Worm (Caenorhabditis elegans) whole organism, early embryonic: ENCODE results near the gene mca-2.
A peak's percentile ranks its signal among the peaks of the same experiment; 100 is the strongest.
"Not testable (repeated sequence)": the region's sequence is repeated elsewhere in the genome, so short reads cannot be mapped to it uniquely, and the experiment has no call there.

Experiments used
- B0310.2 ChIP-seq: sonication (generic microtip); optimal IDR thresholded peaks from 2 replicates; lab custom pipeline; 2016; ENCODE audit warnings: mild to moderate bottlenecking, missing genetic modification characterization, missing compliant biosample characterization
- F13C5.2 ChIP-seq: sonication (generic microtip); optimal IDR thresholded peaks from 2 replicates; lab custom pipeline; 2017; ENCODE audit warnings: mild to moderate bottlenecking, missing genetic modification characterization, inconsistent platforms, missing compliant biosample characterization
- aly-1 ChIP-seq: sonication (generic microtip); optimal IDR thresholded peaks from 2 replicates; lab custom pipeline; 2016; ENCODE audit warnings: missing genetic modification characterization, missing compliant biosample characterization
- ama-1 ChIP-seq: fragments of 150-350 bp; optimal IDR thresholded peaks from 2 replicates; lab custom pipeline; 2014
- ceh-13 ChIP-seq: fragments of 200-800 bp; sonication (Bioruptor generic); optimal IDR thresholded peaks from 2 replicates; lab custom pipeline; 2018; ENCODE audit warnings: mild to moderate bottlenecking, missing genetic modification characterization, missing compliant biosample characterization
- ceh-36 ChIP-seq: sonication (generic microtip); optimal IDR thresholded peaks from 2 replicates; lab custom pipeline; 2016; ENCODE audit warnings: missing genetic modification characterization, inconsistent platforms, missing compliant biosample characterization
- ets-7 ChIP-seq: sonication (generic microtip); optimal IDR thresholded peaks from 2 replicates; lab custom pipeline; 2016; ENCODE audit warnings: missing genotype, missing genetic modification characterization, missing compliant biosample characterization
- flt-1 ChIP-seq: fragments of 200-800 bp; sonication (Bioruptor generic); IDR thresholded peaks from 2 replicates; pipeline ENCODE4 v1.3.6; 2022; ENCODE audit warnings: missing genetic modification characterization, missing compliant biosample characterization
- hmbx-1 ChIP-seq: sonication (generic microtip); optimal IDR thresholded peaks from 2 replicates; lab custom pipeline; 2016; ENCODE audit warnings: mild to moderate bottlenecking, missing genetic modification characterization, missing compliant biosample characterization
- hmg-4 ChIP-seq: fragments of 200-800 bp; sonication (Bioruptor generic); optimal IDR thresholded peaks from 2 replicates; lab custom pipeline; 2018; ENCODE audit warnings: mild to moderate bottlenecking, missing genetic modification characterization, missing compliant biosample characterization
- hnd-1 ChIP-seq: sonication (generic microtip); optimal IDR thresholded peaks from 2 replicates; lab custom pipeline; 2016; ENCODE audit warnings: missing genetic modification characterization, missing compliant biosample characterization
- pes-1 ChIP-seq: fragments of 200-800 bp; sonication (Bioruptor generic); IDR thresholded peaks from 2 replicates; pipeline ENCODE4 v1.3.6; 2022; ENCODE audit warnings: missing genetic modification reagents, missing genetic modification characterization, missing compliant biosample characterization
- scrt-1 ChIP-seq: fragments of 200-800 bp; sonication (Bioruptor generic); IDR thresholded peaks from 2 replicates; pipeline ENCODE4 v1.3.6; 2022; ENCODE audit warnings: missing genetic modification characterization, missing compliant biosample characterization
- sea-1 ChIP-seq: fragments of 200-800 bp; sonication (Bioruptor generic); conservative IDR thresholded peaks from 2 replicates; pipeline ENCODE4 v1.3.6; 2022; ENCODE audit warnings: missing genetic modification characterization, missing compliant biosample characterization
- tbx-11 ChIP-seq: fragments of 200-800 bp; sonication (Bioruptor generic); IDR thresholded peaks from 2 replicates; pipeline ENCODE4 v1.3.6; 2022; ENCODE audit warnings: missing genetic modification characterization, missing compliant biosample characterization
- tbx-37 ChIP-seq: fragments of 200-800 bp; sonication (Bioruptor generic); conservative IDR thresholded peaks from 2 replicates; pipeline ENCODE4 v1.3.6; 2022; ENCODE audit warnings: missing genetic modification reagents, missing genetic modification characterization, missing compliant biosample characterization
- tra-4 ChIP-seq: sonication (generic microtip); optimal IDR thresholded peaks from 2 replicates; lab custom pipeline; 2017; ENCODE audit warnings: missing genetic modification characterization, missing compliant biosample characterization

Gene mca-2

DNA sequence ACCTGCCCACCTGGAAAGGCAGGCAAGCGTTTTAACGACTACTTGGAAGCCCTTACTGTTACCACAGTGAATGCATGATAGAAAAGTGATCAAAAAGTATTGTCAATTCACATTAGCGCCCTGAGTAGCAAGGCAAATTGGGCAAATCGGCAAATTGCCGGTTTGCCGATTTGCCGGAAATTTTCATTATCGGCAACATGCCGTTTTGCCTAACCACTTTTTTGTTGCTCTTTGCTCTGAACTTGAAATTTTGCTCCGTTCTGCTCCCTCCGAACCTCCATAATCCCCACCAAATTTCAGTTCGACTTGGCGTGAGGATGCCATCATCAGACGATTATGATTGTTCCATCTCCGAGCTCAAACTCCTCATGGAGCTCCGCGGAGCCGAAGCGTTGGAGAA, at the start of gene mca-2:
Gene mca-2 (plus strand): TSS at position 301 of the 400 bp plus-strand sequence.
- TF ChIP-seq ets-7 (tag; lab: Kevin White, UChicago) = no peak
- TF ChIP-seq ceh-36 (tag; lab: Kevin White, UChicago) = no peak
- no peak for TF ChIP-seq ama-1 (lab: Kevin White, UChicago)
- no peak for TF ChIP-seq F13C5.2 (tag; lab: Kevin White, UChicago)
- TF ChIP-seq ceh-13 (GFP tag; lab: Kevin White, UChicago) = no peak
- TF ChIP-seq hnd-1 (tag; lab: Kevin White, UChicago) = no peak
- TF ChIP-seq sea-1 (GFP tag; lab: Robert Waterston, UW) = no peak
- no peak for TF ChIP-seq hmg-4 (GFP tag; lab: Kevin White, UChicago)
- no peak for TF ChIP-seq aly-1 (tag; lab: Kevin White, UChicago)
- TF ChIP-seq tbx-37 = no peak
- no peak for TF ChIP-seq hmbx-1 (tag; lab: Kevin White, UChicago)
- TF ChIP-seq flt-1 (GFP tag; lab: Robert Waterston, UW) = no peak
- TF ChIP-seq tra-4 (tag; lab: Kevin White, UChicago) = no peak

DNA sequence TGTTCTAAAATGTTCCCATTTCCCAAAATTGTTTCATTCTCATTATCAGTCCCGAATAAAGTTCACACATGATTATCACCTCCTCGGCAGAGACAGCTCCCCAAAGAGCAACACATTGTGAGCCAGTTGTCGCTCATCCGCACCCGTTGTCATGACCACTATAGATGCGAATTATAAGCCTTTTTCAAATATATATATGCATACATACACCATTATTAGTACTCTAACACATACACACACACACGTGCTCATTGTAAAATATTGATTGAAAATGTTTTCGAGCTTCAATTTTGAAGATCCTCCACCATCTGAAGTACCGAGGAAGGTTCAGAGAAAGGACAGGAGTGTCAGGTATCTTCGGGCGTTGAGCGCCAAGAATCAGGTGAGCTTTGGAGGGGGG, 46.9 kb upstream of the mca-2 start, which contains the start of the genes Y76B12C.9 and cng-2:
Gene Y76B12C.9 (minus strand): TSS at position 101 of the 400 bp plus-strand sequence.
Gene cng-2 (plus strand): TSS at position 218 of the 400 bp plus-strand sequence.
- no peak for TF ChIP-seq tra-4 (tag; lab: Kevin White, UChicago)
- TF ChIP-seq tbx-37 = no peak
- no peak for TF ChIP-seq ceh-13 (GFP tag; lab: Kevin White, UChicago)
- no peak for TF ChIP-seq aly-1 (tag; lab: Kevin White, UChicago)
- no peak for TF ChIP-seq scrt-1 (GFP tag; lab: Robert Waterston, UW)
- no peak for TF ChIP-seq ets-7 (tag; lab: Kevin White, UChicago)
- TF ChIP-seq ama-1 (lab: Kevin White, UChicago) = no peak
- TF ChIP-seq sea-1 (GFP tag; lab: Robert Waterston, UW) = no peak
- TF ChIP-seq pes-1 (GFP tag; lab: Robert Waterston, UW) = no peak
- TF ChIP-seq F13C5.2 (tag; lab: Kevin White, UChicago) = no peak

DNA sequence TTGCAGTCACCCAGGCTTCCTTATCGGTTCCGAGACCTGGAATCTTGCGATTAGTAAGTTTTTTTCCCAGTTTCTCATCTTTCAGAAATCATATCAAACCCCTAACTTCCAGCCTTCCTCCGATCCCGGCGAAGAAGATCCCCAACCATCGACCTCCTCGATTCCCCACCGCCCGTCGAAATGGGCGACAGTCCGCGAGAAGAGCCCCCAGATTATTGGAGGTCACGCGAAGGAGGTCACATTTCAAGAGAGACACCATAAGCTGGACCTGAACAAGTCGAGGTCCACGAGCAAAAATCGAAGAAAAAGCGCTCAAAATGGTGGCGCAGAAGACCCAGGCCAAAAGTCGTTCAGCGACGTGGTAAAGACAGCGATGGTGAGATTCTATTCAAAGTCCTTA, 46.3 kb upstream of the mca-2 start:
- no peak for TF ChIP-seq B0310.2 (tag; lab: Kevin White, UChicago)

DNA sequence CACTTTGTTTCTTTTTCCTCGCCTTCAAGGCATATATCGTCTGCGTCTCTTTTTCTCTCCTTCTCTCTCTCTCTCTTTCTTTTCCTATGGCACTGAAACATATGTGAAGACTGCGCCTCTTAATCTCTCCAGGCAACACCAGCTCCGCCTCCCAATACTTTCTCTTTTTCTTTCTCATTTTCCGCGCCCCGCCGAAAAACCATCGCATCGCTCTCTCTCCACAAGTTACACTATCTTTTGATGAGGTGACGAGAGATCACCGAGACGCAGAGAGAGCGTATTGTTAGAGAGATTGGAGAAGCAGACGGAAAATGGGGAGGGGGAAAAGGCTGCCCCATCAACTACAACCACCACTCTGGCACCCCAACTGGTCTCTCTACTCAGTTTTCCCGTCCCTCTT, 35.0 kb upstream of the mca-2 start:
- no peak for TF ChIP-seq ceh-36 (tag; lab: Kevin White, UChicago)
- no peak for TF ChIP-seq sea-1 (GFP tag; lab: Robert Waterston, UW)
- TF ChIP-seq hmg-4 (GFP tag; lab: Kevin White, UChicago) = peak; percentile 51
- no peak for TF ChIP-seq pes-1 (GFP tag; lab: Robert Waterston, UW)
- TF ChIP-seq F13C5.2 (tag; lab: Kevin White, UChicago) = peak; percentile 57
- no peak for TF ChIP-seq ceh-13 (GFP tag; lab: Kevin White, UChicago)

DNA sequence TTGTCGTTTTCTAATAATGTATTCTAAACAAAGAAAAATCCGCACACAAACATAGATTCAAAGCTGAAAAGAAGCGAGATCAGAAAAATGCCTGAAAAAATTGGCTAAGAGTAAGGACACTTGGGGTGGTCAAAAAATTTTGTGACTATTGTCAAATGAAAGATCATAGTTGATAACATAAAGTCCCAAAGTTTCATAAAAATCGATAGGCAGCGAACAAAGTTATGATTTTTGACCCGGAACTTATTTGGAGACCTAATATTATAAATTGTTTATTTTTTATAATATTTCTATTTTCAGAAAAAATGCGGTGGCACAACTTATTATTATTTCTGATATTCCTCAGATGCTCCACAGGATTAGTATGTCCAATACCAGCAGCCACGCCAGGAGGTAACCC, 32.6 kb upstream of the mca-2 start, which contains the start of gene R05C11.4:
Gene R05C11.4 (plus strand): TSS at position 301 of the 400 bp plus-strand sequence.
- not testable (repeated sequence) for TF ChIP-seq ceh-36, hmbx-1, tra-4 (tag; lab: Kevin White, UChicago)

DNA sequence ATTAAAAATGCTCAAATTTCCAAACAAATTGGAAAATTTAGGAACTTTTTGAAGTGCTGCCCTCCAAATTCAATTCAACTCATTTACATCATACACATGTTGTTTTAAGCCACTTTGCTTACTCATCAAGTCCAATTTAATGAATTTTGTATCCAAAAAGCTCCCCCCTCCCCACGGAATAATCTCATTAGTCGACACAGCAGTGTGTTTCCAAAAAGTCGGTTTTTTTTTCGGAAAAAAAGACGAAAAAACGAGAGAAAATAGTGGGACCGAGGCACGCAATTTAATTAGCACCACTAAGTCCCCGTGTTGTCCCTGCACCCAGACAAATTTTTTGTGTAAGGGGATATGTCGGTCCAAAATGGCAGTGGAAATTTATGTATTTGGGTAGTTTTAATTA, 31.5 kb upstream of the mca-2 start:
- no peak for TF ChIP-seq hmbx-1 (tag; lab: Kevin White, UChicago)
- TF ChIP-seq ceh-36 (tag; lab: Kevin White, UChicago) = no peak
- no peak for TF ChIP-seq hnd-1 (tag; lab: Kevin White, UChicago)
- TF ChIP-seq sea-1 (GFP tag; lab: Robert Waterston, UW) = no peak
- TF ChIP-seq hmg-4 (GFP tag; lab: Kevin White, UChicago) = no peak

DNA sequence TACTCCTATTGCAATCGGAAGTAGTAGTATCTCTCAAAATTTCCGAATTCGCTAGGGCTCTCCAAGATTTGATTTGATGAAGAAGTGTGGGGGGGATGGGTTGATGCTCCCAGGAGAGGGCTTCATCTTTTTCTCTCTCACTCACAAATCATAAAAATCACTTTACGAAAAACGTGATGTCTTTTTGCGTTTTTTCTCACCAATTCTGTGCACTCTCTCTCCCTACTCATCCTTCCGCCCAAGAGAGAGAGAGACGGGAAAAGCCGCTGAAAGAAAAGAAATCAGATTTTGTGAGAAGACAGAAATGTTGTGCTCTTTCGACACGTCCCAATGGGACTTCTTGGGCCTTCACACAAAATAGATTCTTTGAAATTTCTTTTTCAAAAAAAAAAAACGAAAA, 30.2 kb upstream of the mca-2 start:
- TF ChIP-seq scrt-1 (GFP tag; lab: Robert Waterston, UW) = no peak
- no peak for TF ChIP-seq B0310.2 (tag; lab: Kevin White, UChicago)
- no peak for TF ChIP-seq tbx-37
- TF ChIP-seq hmbx-1 (tag; lab: Kevin White, UChicago) = no peak
- no peak for TF ChIP-seq tra-4 (tag; lab: Kevin White, UChicago)

DNA sequence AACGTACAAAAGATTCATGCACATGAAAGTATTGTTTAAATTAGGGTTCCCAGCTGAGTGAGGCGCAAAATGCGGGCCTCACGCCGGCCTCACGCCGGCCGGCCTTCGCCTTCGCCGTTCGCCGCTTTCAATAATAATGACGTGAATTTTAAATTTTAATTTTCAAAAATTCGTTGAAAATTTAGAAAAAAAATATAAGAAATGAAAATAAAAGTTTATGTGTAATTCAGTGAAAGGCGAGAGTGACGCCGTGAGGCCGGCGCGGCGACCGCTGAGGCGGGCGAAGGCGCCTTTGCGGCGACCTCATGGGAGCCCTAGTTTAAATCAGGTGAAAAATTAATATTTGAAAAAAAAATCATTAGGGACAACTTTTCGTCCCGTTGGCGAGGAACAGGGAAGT, 26.4 kb upstream of the mca-2 start:
- no peak for TF ChIP-seq ets-7 (tag; lab: Kevin White, UChicago)
- TF ChIP-seq sea-1 (GFP tag; lab: Robert Waterston, UW) = no peak
- no peak for TF ChIP-seq flt-1 (GFP tag; lab: Robert Waterston, UW)
- no peak for TF ChIP-seq ceh-13 (GFP tag; lab: Kevin White, UChicago)
- TF ChIP-seq aly-1 (tag; lab: Kevin White, UChicago) = no peak
- TF ChIP-seq tra-4 (tag; lab: Kevin White, UChicago) = no peak
- TF ChIP-seq scrt-1 (GFP tag; lab: Robert Waterston, UW) = no peak
- no peak; the same call in 1 of the 2 replicates for TF ChIP-seq pes-1 (GFP tag; lab: Robert Waterston, UW)
- TF ChIP-seq hnd-1 (tag; lab: Kevin White, UChicago) = no peak
- TF ChIP-seq hmbx-1 (tag; lab: Kevin White, UChicago) = no peak
- TF ChIP-seq tbx-37 = no peak
- TF ChIP-seq hmg-4 (GFP tag; lab: Kevin White, UChicago) = no peak
- TF ChIP-seq B0310.2 (tag; lab: Kevin White, UChicago) = no peak
- no peak for TF ChIP-seq tbx-11 (GFP tag; lab: Robert Waterston, UW)
- no peak for TF ChIP-seq F13C5.2 (tag; lab: Kevin White, UChicago)
- TF ChIP-seq ama-1 (lab: Kevin White, UChicago) = no peak
- no peak for TF ChIP-seq ceh-36 (tag; lab: Kevin White, UChicago)
